Fruit fly (Drosophila melanogaster) whole organism, wandering third instar larva: ENCODE measurements around the gene RFeSP.
A peak's percentile ranks its signal among the peaks of the same experiment; 100 is the strongest.

ENCODE experiments used
- Abd-B ChIP-seq: fragments of >200 bp; optimal IDR thresholded peaks from 2 replicates; lab custom pipeline; 2017; ENCODE audit warnings: missing biosample characterization, missing genetic modification characterization
- CG32264 ChIP-seq: fragments of 200-800 bp; sonication (Bioruptor generic); optimal IDR thresholded peaks from 2 replicates; lab custom pipeline; 2016; ENCODE audit warnings: missing biosample characterization, missing genetic modification characterization
- CG9705 ChIP-seq: fragments of 200-800 bp; sonication (Bioruptor generic); optimal IDR thresholded peaks from 2 replicates; lab custom pipeline; 2018; ENCODE audit warnings: missing biosample characterization, mild to moderate bottlenecking, missing genetic modification characterization
- CrebA ChIP-seq: fragments of 200-800 bp; sonication (Bioruptor generic); optimal IDR thresholded peaks from 2 replicates; lab custom pipeline; 2016; ENCODE audit warnings: missing biosample characterization, mild to moderate bottlenecking, missing genetic modification characterization, borderline replicate concordance
- Dif ChIP-seq: fragments of 200-275, 200-300 bp; sonication (Bioruptor generic); optimal IDR thresholded peaks from 2 replicates; lab custom pipeline; 2018; ENCODE audit warnings: missing biosample characterization, missing genetic modification characterization; ENCODE audit not compliant: partially characterized antibody
- HLH106 ChIP-seq: fragments of 200-800 bp; optimal IDR thresholded peaks from 3 replicates; lab custom pipeline; 2019; ENCODE audit warnings: missing biosample characterization, mild to moderate bottlenecking, missing genetic modification characterization, moderate library complexity
- Hnf4 ChIP-seq: fragments of 200-800 bp; sonication (Bioruptor generic); optimal IDR thresholded peaks from 2 replicates; lab custom pipeline; 2016; ENCODE audit warnings: missing biosample characterization, mild to moderate bottlenecking, missing genetic modification characterization
- Hr83 ChIP-seq: fragments of 200-300 bp; sonication (Bioruptor generic); optimal IDR thresholded peaks from 2 replicates; lab custom pipeline; 2016; ENCODE audit warnings: missing biosample characterization, mild to moderate bottlenecking, missing genetic modification characterization, moderate library complexity; ENCODE audit not compliant: poor library complexity, severe bottlenecking
- Myc ChIP-seq: fragments of >200 bp; optimal IDR thresholded peaks from 2 replicates; lab custom pipeline; 2017
- OdsH ChIP-seq: fragments of 200-800 bp; sonication (Bioruptor generic); optimal IDR thresholded peaks from 2 replicates; lab custom pipeline; 2016; ENCODE audit warnings: missing biosample characterization, mild to moderate bottlenecking, missing genetic modification characterization
- Rel ChIP-seq, 2 experiments: fragments of 200-800 bp; sonication (Bioruptor generic) in 1 of 2; optimal IDR thresholded peaks; 2 replicates in 1 of 2; 3 replicates in 1 of 2; lab custom pipeline; 2016 to 2019; ENCODE audit warnings: mild to moderate bottlenecking in 2 of 2, missing biosample characterization in 2 of 2, missing genetic modification characterization in 2 of 2, moderate library complexity in 1 of 2
- Sp1 ChIP-seq: fragments of 200-800 bp; sonication (Bioruptor generic); optimal IDR thresholded peaks from 3 replicates; lab custom pipeline; 2019; ENCODE audit warnings: missing biosample characterization, mild to moderate bottlenecking, missing genetic modification characterization, moderate library complexity
- Vsx2 ChIP-seq: fragments of 200-300, 225-300 bp; sonication (Bioruptor generic); optimal IDR thresholded peaks from 2 replicates; lab custom pipeline; 2018; ENCODE audit warnings: missing biosample characterization, missing genetic modification characterization; ENCODE audit not compliant: partially characterized antibody
- brk ChIP-seq: fragments of 200-800 bp; sonication (Bioruptor generic); optimal IDR thresholded peaks from 2 replicates; lab custom pipeline; 2016; ENCODE audit warnings: missing biosample characterization, mild to moderate bottlenecking, missing genetic modification characterization
- dl ChIP-seq, 2 experiments: fragments of 175-275, 200-275 bp in 1 of 2; fragments of 200-275 bp in 1 of 2; sonication (Bioruptor generic); optimal IDR thresholded peaks; lab custom pipeline; 2018; ENCODE audit warnings: mild to moderate bottlenecking in 2 of 2, missing biosample characterization in 2 of 2, missing genetic modification characterization in 2 of 2, moderate library complexity in 2 of 2; ENCODE audit not compliant: partially characterized antibody in 2 of 2, insufficient read depth in 1 of 2
- dmrt93B ChIP-seq: fragments of 200-800 bp; sonication (Bioruptor generic); optimal IDR thresholded peaks from 2 replicates; lab custom pipeline; 2018; ENCODE audit warnings: missing biosample characterization, mild to moderate bottlenecking, missing genetic modification characterization
- ey ChIP-seq: fragments of 200-800 bp; sonication (Bioruptor generic); optimal IDR thresholded peaks from 2 replicates; lab custom pipeline; 2016; ENCODE audit warnings: missing biosample characterization, missing genetic modification characterization
- h ChIP-seq: fragments of 200-800 bp; sonication (Bioruptor generic); optimal IDR thresholded peaks from 3 replicates; lab custom pipeline; 2016; ENCODE audit warnings: missing biosample characterization, mild to moderate bottlenecking, missing genetic modification characterization
- pan ChIP-seq: fragments of >200 bp; optimal IDR thresholded peaks from 2 replicates; lab custom pipeline; 2017
- psq ChIP-seq: fragments of 200-800 bp; sonication (Bioruptor generic); optimal IDR thresholded peaks from 3 replicates; lab custom pipeline; 2017; ENCODE audit warnings: missing biosample characterization, mild to moderate bottlenecking, missing genetic modification characterization, moderate library complexity
- rgr ChIP-seq: fragments of 200-800 bp; sonication (Bioruptor generic); optimal IDR thresholded peaks from 3 replicates; lab custom pipeline; 2016; ENCODE audit warnings: missing biosample characterization, mild to moderate bottlenecking, missing genetic modification characterization
- sage ChIP-seq: fragments of 200-800 bp; sonication (Bioruptor generic); optimal IDR thresholded peaks from 2 replicates; lab custom pipeline; 2016; ENCODE audit warnings: missing biosample characterization, mild to moderate bottlenecking, missing genetic modification characterization
- sv ChIP-seq: fragments of 200-800 bp; sonication (Bioruptor generic); optimal IDR thresholded peaks from 3 replicates; lab custom pipeline; 2016; ENCODE audit warnings: missing biosample characterization, missing genetic modification characterization
- usp ChIP-seq: fragments of >200 bp; optimal IDR thresholded peaks from 2 replicates; lab custom pipeline; 2017; ENCODE audit warnings: missing biosample characterization, missing genetic modification characterization
- woc ChIP-seq: sonication (Bioruptor generic); optimal IDR thresholded peaks from 2 replicates; lab custom pipeline; 2016; ENCODE audit warnings: missing biosample characterization, mild to moderate bottlenecking, missing genetic modification characterization

The RFeSP gene

DNA sequence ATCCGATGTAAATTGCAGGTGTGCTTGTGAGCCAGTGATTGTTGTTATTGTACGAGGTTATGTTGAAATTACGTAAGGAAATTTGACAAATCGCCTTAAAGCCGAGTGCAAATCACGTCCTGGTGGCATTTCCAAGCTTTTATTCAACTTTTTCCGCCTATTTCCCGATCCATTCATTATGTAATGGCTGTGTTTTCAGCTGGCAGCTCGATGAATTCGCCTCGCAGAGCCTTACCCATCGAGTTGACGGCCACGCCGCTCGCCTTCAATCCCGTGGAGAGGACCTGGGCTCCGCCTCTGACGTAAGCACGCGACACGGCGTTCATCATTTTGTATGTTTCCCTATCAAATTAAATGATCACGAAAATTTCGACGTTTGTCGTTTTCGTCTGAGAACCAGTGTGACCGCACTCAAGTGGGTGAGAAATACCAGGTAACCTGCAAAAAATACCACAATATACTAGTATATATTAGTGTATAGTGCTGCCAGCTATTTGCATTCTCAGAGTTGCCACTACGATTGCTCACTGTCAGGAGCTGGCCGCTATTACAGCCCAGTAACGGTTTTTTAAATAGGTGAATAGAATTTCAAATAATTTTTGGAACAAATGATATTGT lies at the start of gene RFeSP:
RFeSP (minus strand) TSS at position 413 of the 618 bp plus-strand sequence.
- TF ChIP-seq dl (GFP tag; optimal IDR thresholded peaks at IDR 0.05; lab: Kevin White, UChicago; ENCODE audit: insufficient read depth in 1 of 2, partially characterized antibody in 2 of 2) (peak in 1 of 2 experiments; percentile 46), h (GFP tag; lab: Kevin White, UChicago) (peak; percentile 5), Myc (lab: Kevin White, UChicago) (peak; percentile 44), CG9705 (GFP tag; lab: Kevin White, UChicago) (no peak), Sp1 (no peak), Dif (GFP tag; lab: Kevin White, UChicago) (peak; percentile 78), Rel (GFP tag; optimal IDR thresholded peaks at IDR 0.05; lab: Kevin White, UChicago) (no peak), Rel (tag; optimal IDR thresholded peaks at IDR 0.05; lab: Kevin White, UChicago) (peak; percentile 37)

dm6 chr2L:1663066-1663465 lies 49.1 kb upstream of the RFeSP start:
- TF ChIP-seq dl (GFP tag; optimal IDR thresholded peaks at IDR 0.05; lab: Kevin White, UChicago; ENCODE audit: insufficient read depth in 1 of 2, partially characterized antibody in 2 of 2) (no peak), CG32264 (GFP tag; lab: Kevin White, UChicago) (no peak), h (GFP tag; lab: Kevin White, UChicago) (no peak), pan (lab: Kevin White, UChicago) (no peak), CG9705 (GFP tag; lab: Kevin White, UChicago) (no peak), dmrt93B (GFP tag; lab: Kevin White, UChicago) (no peak), OdsH (GFP tag; lab: Kevin White, UChicago) (no peak), Rel (GFP tag; optimal IDR thresholded peaks at IDR 0.05; lab: Kevin White, UChicago) (no peak), Rel (tag; optimal IDR thresholded peaks at IDR 0.05; lab: Kevin White, UChicago) (no peak), Sp1 (no peak), CrebA (GFP tag; lab: Kevin White, UChicago) (no peak), sage (GFP tag; lab: Kevin White, UChicago) (no peak), Hr83 (GFP tag; lab: Kevin White, UChicago) (no peak), sv (GFP tag; lab: Kevin White, UChicago) (no peak), Hnf4 (no peak)

DNA sequence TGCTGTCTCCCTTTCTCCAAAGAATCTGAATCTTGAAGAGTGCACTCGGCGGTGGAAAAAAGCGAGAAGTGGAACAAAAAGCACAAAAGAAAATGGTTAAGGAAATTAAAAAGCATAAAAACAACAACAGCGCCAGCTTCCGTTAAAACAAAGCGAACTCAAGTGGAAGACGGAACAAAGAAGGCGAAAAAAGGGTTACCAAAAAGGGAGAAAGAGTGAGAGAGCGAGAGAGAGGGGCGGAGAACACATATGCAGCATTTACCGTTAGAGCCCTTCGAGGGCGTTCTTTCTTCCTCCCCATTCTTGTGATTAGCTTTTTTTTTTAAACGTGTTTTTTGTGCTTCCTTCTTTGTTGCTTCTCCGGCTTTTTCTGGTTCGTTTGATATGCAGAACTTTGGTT lies 44.2 kb upstream of the RFeSP start:
- TF ChIP-seq Sp1: peak; percentile 6
- TF ChIP-seq ey (GFP tag; lab: Kevin White, UChicago): no peak
- no peak for TF ChIP-seq sage (GFP tag; lab: Kevin White, UChicago)
- TF ChIP-seq psq (GFP tag; lab: Kevin White, UChicago): peak; percentile 96
- TF ChIP-seq, all 38 proteins: peak for 2

DNA sequence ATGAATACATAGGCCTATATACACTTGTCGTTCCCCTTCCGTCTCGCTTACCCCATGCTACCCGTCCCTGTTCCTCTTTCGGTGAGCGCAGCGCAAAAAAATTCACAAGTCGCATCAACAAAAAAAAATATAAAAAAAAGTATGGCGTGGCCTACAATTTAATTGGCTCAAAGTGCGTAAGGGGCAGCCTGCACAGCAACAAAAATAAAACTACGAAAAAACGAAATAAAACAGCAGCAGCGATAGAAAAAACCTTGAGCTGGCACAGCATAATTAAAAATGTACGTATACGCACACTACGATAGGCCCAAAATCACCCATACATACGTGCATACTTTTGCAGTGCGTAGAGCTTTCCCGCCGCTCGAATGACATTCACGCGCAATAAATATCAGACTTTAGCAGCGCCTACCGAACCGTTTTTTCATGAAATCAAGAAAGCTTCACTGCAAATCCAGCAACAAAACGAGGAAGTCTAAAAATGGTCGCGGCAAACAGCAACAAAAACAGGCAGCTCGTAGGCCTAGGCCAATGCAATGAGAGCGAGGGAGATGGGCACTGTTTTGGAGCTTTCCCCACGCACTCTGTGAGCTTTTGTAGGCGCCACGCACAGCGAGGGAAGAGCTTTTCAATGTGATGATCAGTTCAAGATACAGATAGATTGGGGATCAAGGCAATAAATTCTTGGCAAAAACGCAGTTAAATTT lies 43.0 kb upstream of the RFeSP start:
- TF ChIP-seq psq (GFP tag; lab: Kevin White, UChicago) (no peak), Myc (lab: Kevin White, UChicago) (no peak), rgr (GFP tag; lab: Kevin White, UChicago) (no peak), HLH106 (tag; lab: Kevin White, UChicago) (no peak), Dif (GFP tag; lab: Kevin White, UChicago) (peak; percentile 14), Abd-B (no peak)
- TF ChIP-seq, all 38 proteins: peak for 1

DNA sequence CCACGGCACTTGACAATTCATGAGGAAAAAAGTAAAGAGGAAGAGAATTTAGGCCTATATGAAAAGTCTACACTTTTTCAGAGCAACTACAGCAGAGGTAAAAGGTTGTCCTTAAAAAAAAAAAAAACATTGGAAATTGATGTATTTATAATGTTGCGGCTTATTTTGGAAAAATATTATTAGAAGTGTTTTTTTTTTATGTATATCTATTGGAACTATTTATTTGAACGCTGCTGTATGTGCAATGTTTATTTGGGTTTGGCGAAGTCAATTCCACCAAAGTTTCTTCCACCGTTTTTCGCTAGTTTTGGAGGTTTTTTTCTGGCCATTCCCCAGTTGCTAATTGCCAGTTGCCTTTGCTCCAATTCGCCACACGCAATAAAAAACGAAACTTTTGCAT lies 41.9 kb upstream of the RFeSP start:
- TF ChIP-seq sv (GFP tag; lab: Kevin White, UChicago): peak; percentile 19
- TF ChIP-seq Vsx2 (GFP tag; lab: Kevin White, UChicago): no peak

DNA sequence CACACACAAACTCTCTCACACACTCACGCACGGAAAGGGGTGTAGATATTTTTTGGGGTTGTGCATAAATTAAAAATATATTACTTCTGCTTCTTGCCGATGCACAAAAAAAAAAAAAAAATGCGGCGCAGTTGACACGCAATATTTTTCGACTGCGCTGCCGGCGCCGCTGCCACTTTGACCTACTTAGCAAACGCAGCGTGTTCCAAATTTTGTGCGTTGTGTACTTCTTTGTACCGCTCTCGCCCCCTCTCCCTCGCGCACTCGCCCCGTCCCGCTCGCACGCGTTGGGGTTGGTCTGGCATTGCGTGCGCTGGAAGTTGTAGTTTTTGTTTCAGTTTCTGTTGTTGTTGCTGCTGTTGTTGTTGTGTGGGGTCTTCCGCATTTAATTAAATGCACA lies 40.3 kb upstream of the RFeSP start:
- TF ChIP-seq Hnf4 (no peak), psq (GFP tag; lab: Kevin White, UChicago) (no peak), CG32264 (GFP tag; lab: Kevin White, UChicago) (no peak), h (GFP tag; lab: Kevin White, UChicago) (no peak), woc (GFP tag; lab: Kevin White, UChicago) (no peak), sv (GFP tag; lab: Kevin White, UChicago) (no peak), Sp1 (no peak), brk (no peak), rgr (GFP tag; lab: Kevin White, UChicago) (no peak), OdsH (GFP tag; lab: Kevin White, UChicago) (no peak), usp (GFP tag; lab: Kevin White, UChicago) (no peak), Dif (GFP tag; lab: Kevin White, UChicago) (no peak)
